Worm (Caenorhabditis elegans) whole organism, L4 larva: ENCODE data around the gene str-39.

Source experiments
- D1046.2 ChIP-seq: fragments of 200-800 bp; sonication (Bioruptor generic); IDR thresholded peaks from 2 replicates; pipeline ENCODE4 v1.3.6; 2022; ENCODE audit warnings: missing genetic modification characterization, missing compliant biosample characterization
- F26F4.8 ChIP-seq: fragments of 200-800 bp; sonication (Bioruptor generic); conservative IDR thresholded peaks from 2 replicates; pipeline ENCODE4 v1.3.6; 2022; ENCODE audit warnings: missing genetic modification characterization, missing compliant biosample characterization
- F44E2.7 ChIP-seq: fragments of 200-800 bp; sonication (Bioruptor generic); IDR thresholded peaks from 2 replicates; pipeline ENCODE4 v2.1.2; 2022; ENCODE audit warnings: missing genetic modification characterization, missing compliant biosample characterization
- R02D3.7 ChIP-seq: fragments of 150-350 bp; sonication (generic microtip); optimal IDR thresholded peaks from 3 replicates; lab custom pipeline; 2014; ENCODE audit warnings: missing biosample characterization, missing genetic modification characterization
- T26A8.4 ChIP-seq: fragments of 200-800 bp; sonication (Bioruptor generic); IDR thresholded peaks from 2 replicates; pipeline ENCODE4 v1.3.6; 2022; ENCODE audit warnings: missing genetic modification characterization, missing compliant biosample characterization
- Y75B8A.6 ChIP-seq: fragments of 200-800 bp; sonication (Bioruptor generic); IDR thresholded peaks from 2 replicates; pipeline ENCODE4 v1.3.6; 2022; ENCODE audit warnings: missing genetic modification reagents, missing genetic modification characterization, missing compliant biosample characterization
- aha-1 ChIP-seq: fragments of 150-350 bp; peaks from one replicate; lab custom pipeline; 2014; ENCODE audit warnings: missing biosample characterization, missing genetic modification characterization
- arid-1 ChIP-seq: fragments of 200-800 bp; sonication (Bioruptor generic); conservative IDR thresholded peaks from 2 replicates; pipeline ENCODE4 v1.3.6; 2022; ENCODE audit warnings: missing genetic modification reagents, missing genetic modification characterization, missing compliant biosample characterization
- ceh-20 ChIP-seq: fragments of 200-800 bp; sonication (Bioruptor generic); IDR thresholded peaks from 2 replicates; pipeline ENCODE4 v1.3.6; 2022; ENCODE audit warnings: missing genetic modification reagents, missing genetic modification characterization, missing compliant biosample characterization
- ctbp-1 ChIP-seq: fragments of 200-800 bp; sonication (Bioruptor generic); IDR thresholded peaks from 2 replicates; pipeline ENCODE4 v1.3.6; 2022; ENCODE audit warnings: missing genetic modification reagents, missing genetic modification characterization, missing compliant biosample characterization
- dmd-6 ChIP-seq: fragments of 200-800 bp; sonication (Bioruptor generic); IDR thresholded peaks from 2 replicates; pipeline ENCODE4 v1.3.6; 2022; ENCODE audit warnings: missing genetic modification reagents, missing genetic modification characterization, missing compliant biosample characterization
- dmd-8 ChIP-seq: fragments of 200-800 bp; sonication (Bioruptor generic); IDR thresholded peaks from 2 replicates; pipeline ENCODE4 v1.3.6; 2022; ENCODE audit warnings: missing genetic modification characterization, missing compliant biosample characterization
- dve-1 ChIP-seq: sonication (generic microtip); optimal IDR thresholded peaks from 2 replicates; lab custom pipeline; 2017; ENCODE audit warnings: antibody characterized with exemption, mild to moderate bottlenecking, missing genetic modification characterization, missing compliant biosample characterization; ENCODE audit not compliant: insufficient read depth
- egl-43 ChIP-seq: fragments of 200-800 bp; sonication (Bioruptor generic); IDR thresholded peaks from 2 replicates; pipeline ENCODE4 v1.3.6; 2022; ENCODE audit warnings: missing genetic modification reagents, missing genetic modification characterization, missing compliant biosample characterization
- fkh-10 ChIP-seq: fragments of 150-350 bp; optimal IDR thresholded peaks from 2 replicates; lab custom pipeline; 2014; ENCODE audit warnings: missing biosample characterization, missing genetic modification reagents, missing genetic modification characterization
- fos-1 ChIP-seq: fragments of 150-350 bp; optimal IDR thresholded peaks from 2 replicates; lab custom pipeline; 2014; ENCODE audit warnings: missing biosample characterization, missing genetic modification characterization
- hlh-11 ChIP-seq: fragments of 200-800 bp; sonication (Bioruptor generic); optimal IDR thresholded peaks from 2 replicates; lab custom pipeline; 2018; ENCODE audit warnings: mild to moderate bottlenecking, missing genetic modification characterization, missing compliant biosample characterization
- hmg-1.1 ChIP-seq: fragments of 200-800 bp; sonication (Bioruptor generic); IDR thresholded peaks from 2 replicates; pipeline ENCODE4 v1.3.6; 2022; ENCODE audit warnings: missing genetic modification reagents, missing genetic modification characterization, missing compliant biosample characterization
- jun-1 ChIP-seq: fragments of 150-350 bp; optimal IDR thresholded peaks from 2 replicates; lab custom pipeline; 2014; ENCODE audit warnings: missing biosample characterization, missing genetic modification reagents, missing genetic modification characterization
- lin-13 ChIP-seq: fragments of 150-350 bp; optimal IDR thresholded peaks from 2 replicates; lab custom pipeline; 2014; ENCODE audit warnings: missing biosample characterization, missing genetic modification reagents, missing genetic modification characterization
- lin-15B ChIP-seq: fragments of 150-350 bp; sonication (generic microtip); optimal IDR thresholded peaks from 3 replicates; lab custom pipeline; 2014; ENCODE audit warnings: missing biosample characterization, missing genetic modification characterization
- lin-29 ChIP-seq: fragments of 200-800 bp; sonication (Bioruptor generic); IDR thresholded peaks from 2 replicates; pipeline ENCODE4 v1.3.6; 2022; ENCODE audit warnings: missing genetic modification reagents, missing genetic modification characterization, missing compliant biosample characterization
- lin-38 ChIP-seq: fragments of 200-800 bp; sonication (Bioruptor generic); IDR thresholded peaks from 2 replicates; pipeline ENCODE4 v1.3.6; 2022; ENCODE audit warnings: missing genetic modification reagents, missing genetic modification characterization, missing compliant biosample characterization
- lin-39 ChIP-seq: fragments of 150-350 bp; optimal IDR thresholded peaks from 2 replicates; lab custom pipeline; 2014; ENCODE audit warnings: missing biosample characterization, missing genetic modification reagents, missing genetic modification characterization
- madf-5 ChIP-seq, 2 experiments: fragments of 200-800 bp; sonication (Bioruptor generic); IDR thresholded peaks; 2 replicates each; pipeline ENCODE4 v1.3.6; 2022; ENCODE audit warnings: missing compliant biosample characterization in 2 of 2, missing genetic modification characterization in 2 of 2
- madf-9 ChIP-seq: fragments of 200-800 bp; sonication (Bioruptor generic); conservative IDR thresholded peaks from 2 replicates; pipeline ENCODE4 v1.3.6; 2022; ENCODE audit warnings: missing genetic modification reagents, missing genetic modification characterization, missing compliant biosample characterization
- mdl-1 ChIP-seq, 2 experiments: fragments of 150-350 bp in 1 of 2; sonication (generic microtip) in 1 of 2; optimal IDR thresholded peaks; 2 replicates each; lab custom pipeline; 2014 to 2017; ENCODE audit warnings: missing biosample characterization in 2 of 2, missing genetic modification characterization in 2 of 2
- mdt-29 ChIP-seq: fragments of 200-800 bp; sonication (Bioruptor generic); IDR thresholded peaks from 2 replicates; pipeline ENCODE4 v1.3.6; 2022; ENCODE audit warnings: missing genetic modification reagents, missing genetic modification characterization, missing compliant biosample characterization
- nhr-102 ChIP-seq: sonication (generic microtip); optimal IDR thresholded peaks from 2 replicates; lab custom pipeline; 2016; ENCODE audit warnings: mild to moderate bottlenecking, missing genetic modification characterization, moderate library complexity, missing compliant biosample characterization
- nhr-11 ChIP-seq: fragments of 150-350 bp; optimal IDR thresholded peaks from 2 replicates; lab custom pipeline; 2014; ENCODE audit warnings: missing biosample characterization, missing genetic modification characterization
- nhr-28 ChIP-seq: fragments of 150-350 bp; optimal IDR thresholded peaks from 2 replicates; lab custom pipeline; 2014; ENCODE audit warnings: missing biosample characterization, missing genetic modification characterization
- nhr-41 ChIP-seq: fragments of 200-800 bp; sonication (Bioruptor generic); IDR thresholded peaks from 2 replicates; pipeline ENCODE4 v1.3.6; 2022; ENCODE audit warnings: missing genetic modification reagents, missing genetic modification characterization, missing compliant biosample characterization
- nhr-42 ChIP-seq: fragments of 200-800 bp; sonication (Bioruptor generic); IDR thresholded peaks from 2 replicates; pipeline ENCODE4 v1.3.6; 2022; ENCODE audit warnings: missing genetic modification characterization, missing compliant biosample characterization
- nhr-76 ChIP-seq: fragments of 150-350 bp; optimal IDR thresholded peaks from 2 replicates; lab custom pipeline; 2014; ENCODE audit warnings: missing biosample characterization, missing genetic modification characterization
- nhr-77 ChIP-seq: fragments of 150-350 bp; optimal IDR thresholded peaks from 2 replicates; lab custom pipeline; 2014; ENCODE audit warnings: missing biosample characterization, missing genetic modification characterization
- rbr-2 ChIP-seq: sonication (generic microtip); optimal IDR thresholded peaks from 2 replicates; lab custom pipeline; 2016; ENCODE audit warnings: missing genotype, missing genetic modification characterization, missing compliant biosample characterization
- sdz-12 ChIP-seq: fragments of 200-800 bp; sonication (Bioruptor generic); optimal IDR thresholded peaks from 2 replicates; lab custom pipeline; 2018; ENCODE audit warnings: mild to moderate bottlenecking, missing genetic modification characterization, missing compliant biosample characterization
- set-16 ChIP-seq: fragments of 200-800 bp; sonication (Bioruptor generic); IDR thresholded peaks from 2 replicates; pipeline ENCODE4 v1.3.6; 2022; ENCODE audit warnings: missing genetic modification reagents, missing genetic modification characterization, missing compliant biosample characterization
- snpc-4 ChIP-seq: fragments of 150-350 bp; optimal IDR thresholded peaks from 2 replicates; lab custom pipeline; 2014; ENCODE audit warnings: missing biosample characterization, missing genetic modification characterization
- tag-97 ChIP-seq: fragments of 200-800 bp; sonication (Bioruptor generic); IDR thresholded peaks from 2 replicates; pipeline ENCODE4 v1.3.6; 2022; ENCODE audit warnings: missing genetic modification characterization, missing compliant biosample characterization
- tra-1 ChIP-seq: fragments of 200-800 bp; sonication (Bioruptor generic); IDR thresholded peaks from 2 replicates; pipeline ENCODE4 v1.3.6; 2022; ENCODE audit warnings: missing genetic modification reagents, missing genetic modification characterization, missing compliant biosample characterization
- unc-39 ChIP-seq: sonication (generic microtip); optimal IDR thresholded peaks from 2 replicates; lab custom pipeline; 2017; ENCODE audit warnings: missing biosample characterization, missing genetic modification characterization
- unc-62 ChIP-seq, 3 experiments: fragments of 150-350 bp in 1 of 3; sonication (generic microtip); optimal IDR thresholded peaks in 2 of 3; peaks in 1 of 3; 1 replicate in 1 of 3; 2 replicates in 2 of 3; lab custom pipeline; 2014 to 2017; ENCODE audit warnings: missing biosample characterization in 3 of 3, missing genetic modification characterization in 3 of 3, missing genetic modification reagents in 3 of 3, missing genotype in 1 of 3

str-39 gene

DNA sequence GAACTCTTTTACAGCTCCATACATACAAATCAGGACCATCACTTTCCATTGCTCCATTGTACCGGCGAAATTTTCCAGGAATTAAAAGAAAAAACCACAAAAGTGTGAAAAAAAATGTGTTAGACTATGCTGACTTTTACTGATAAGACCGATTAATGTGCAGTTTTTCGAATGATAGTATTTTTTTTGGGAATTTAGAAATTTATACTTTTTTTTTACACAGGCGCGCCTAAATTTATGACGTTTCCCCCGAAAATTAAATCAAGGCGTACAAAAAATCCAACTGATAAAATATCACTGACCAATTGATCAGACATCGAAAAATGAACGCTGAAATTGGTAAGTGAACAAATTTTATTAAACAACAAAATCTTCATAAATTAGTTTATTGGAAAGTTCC is 4.3 kb downstream of the str-39 start, which contains the start of gene folt-2 (continued):
- TF ChIP-seq R02D3.7 (tag; lab: Kevin White, UChicago) (no peak), fkh-10 (GFP tag; lab: Kevin White, UChicago) (no peak), nhr-76 (no peak), hmg-1.1 (GFP tag; lab: Robert Waterston, UW) (no peak), tag-97 (GFP tag; lab: Robert Waterston, UW) (no peak), snpc-4 (tag; lab: Kevin White, UChicago) (no peak), arid-1 (GFP tag; lab: Robert Waterston, UW) (no peak), F44E2.7 (GFP tag; lab: Robert Waterston, UW) (no peak), dve-1 (tag; lab: Kevin White, UChicago) (peak; percentile 74), nhr-28 (tag; lab: Kevin White, UChicago) (no peak), Y75B8A.6 (GFP tag; lab: Robert Waterston, UW) (no peak), jun-1 (no peak), nhr-42 (GFP tag; lab: Robert Waterston, UW) (no peak), nhr-102 (tag; lab: Kevin White, UChicago) (no peak), dmd-8 (GFP tag; lab: Robert Waterston, UW) (no peak)
- TF ChIP-seq, all 104 proteins: peak for 7

DNA sequence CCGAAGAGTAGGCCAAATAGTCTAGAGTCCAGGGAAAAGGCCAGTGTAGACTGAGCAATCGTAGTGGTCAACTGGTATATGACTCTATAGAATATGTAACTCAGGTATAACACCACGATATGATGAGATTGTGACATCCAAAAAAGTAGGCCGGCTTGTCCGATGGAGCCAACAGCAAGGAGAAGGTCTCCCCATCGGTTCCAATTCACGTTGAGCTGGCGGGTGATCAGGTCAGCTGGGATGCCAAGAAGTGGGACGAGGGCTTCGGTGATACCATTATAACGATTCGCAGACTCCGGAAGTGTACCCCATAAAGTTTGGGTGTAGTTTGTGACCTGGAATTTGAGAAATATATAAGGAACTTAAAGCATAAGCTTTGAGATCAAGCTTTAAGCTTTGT is 6.8 kb downstream of the str-39 start:
- TF ChIP-seq unc-62 (GFP tag; optimal IDR thresholded peaks at IDR 0.05 in 1 of 2; lab: Kevin White, UChicago) (peak in 1 of 2 experiments; percentile 88), unc-62 (tag; optimal IDR thresholded peaks at IDR 0.05; lab: Kevin White, UChicago) (no peak), nhr-102 (tag; lab: Kevin White, UChicago) (peak; percentile 17), F44E2.7 (GFP tag; lab: Robert Waterston, UW) (0 out of 2 replicates have a peak, but pooled peaks have one; percentile 18), mdt-29 (GFP tag; lab: Robert Waterston, UW) (no peak), nhr-28 (tag; lab: Kevin White, UChicago) (no peak)
- TF ChIP-seq, all 104 proteins: peak for 3

DNA sequence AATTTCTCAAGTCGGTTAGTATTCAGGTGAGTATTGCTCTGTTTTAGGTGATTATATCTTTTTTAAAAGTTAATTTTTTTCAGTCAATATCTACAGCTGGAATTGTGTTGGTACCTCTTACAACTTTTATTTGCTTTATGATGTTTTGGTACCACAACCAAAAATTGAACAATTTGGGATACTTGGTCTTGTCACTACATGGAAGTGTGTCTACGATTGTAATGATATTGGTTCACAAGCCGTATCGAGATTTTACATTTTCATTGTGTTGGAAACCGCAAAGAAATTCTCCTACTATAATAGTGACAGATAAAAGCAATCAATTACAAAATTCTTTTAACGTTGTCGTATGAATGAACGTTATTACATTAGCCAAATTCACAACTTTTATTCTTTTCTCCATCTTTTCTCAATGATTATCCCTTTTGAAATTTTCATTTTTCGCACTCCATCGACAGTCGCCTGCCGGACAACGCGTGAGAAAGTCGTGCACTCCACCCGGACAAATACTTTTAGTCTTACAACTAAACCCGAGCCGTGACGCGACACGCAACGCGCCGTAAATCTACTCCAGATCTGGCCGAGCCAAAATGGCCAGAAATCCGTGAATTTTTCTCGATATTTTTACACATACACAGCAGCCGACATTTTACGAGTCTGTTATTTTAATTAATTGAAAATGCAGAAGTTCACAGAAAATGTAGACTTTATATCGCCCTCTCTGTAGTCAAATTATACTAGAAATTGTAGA is 7.8 kb downstream of the str-39 start:
- peak; percentile 17 for TF ChIP-seq nhr-102 (tag; lab: Kevin White, UChicago)
- TF ChIP-seq aha-1 (tag; lab: Kevin White, UChicago): peak; percentile 95
- peak; percentile 53 for TF ChIP-seq lin-38 (GFP tag; lab: Robert Waterston, UW)
- TF ChIP-seq dmd-6 (GFP tag; lab: Robert Waterston, UW): peak; percentile 31
- peak; percentile 30 for TF ChIP-seq hlh-11 (tag; lab: Kevin White, UChicago)
- TF ChIP-seq ctbp-1 (GFP tag; lab: Robert Waterston, UW): 0 out of 2 replicates have a peak, but pooled peaks have one; percentile 31
- TF ChIP-seq mdl-1 (tag; optimal IDR thresholded peaks at IDR 0.05; lab: Kevin White, UChicago): no peak
- peak; percentile 42; the same call in 1 of the 2 replicates for TF ChIP-seq tra-1 (GFP tag; lab: Robert Waterston, UW)
- peak; percentile 52; the same call in 1 of the 2 replicates for TF ChIP-seq dmd-8 (GFP tag; lab: Robert Waterston, UW)
- TF ChIP-seq T26A8.4 (GFP tag; lab: Robert Waterston, UW): peak; percentile 31; the same call in 1 of the 2 replicates
- TF ChIP-seq F26F4.8: no peak
- no peak for TF ChIP-seq ceh-20 (GFP tag; lab: Robert Waterston, UW)

DNA sequence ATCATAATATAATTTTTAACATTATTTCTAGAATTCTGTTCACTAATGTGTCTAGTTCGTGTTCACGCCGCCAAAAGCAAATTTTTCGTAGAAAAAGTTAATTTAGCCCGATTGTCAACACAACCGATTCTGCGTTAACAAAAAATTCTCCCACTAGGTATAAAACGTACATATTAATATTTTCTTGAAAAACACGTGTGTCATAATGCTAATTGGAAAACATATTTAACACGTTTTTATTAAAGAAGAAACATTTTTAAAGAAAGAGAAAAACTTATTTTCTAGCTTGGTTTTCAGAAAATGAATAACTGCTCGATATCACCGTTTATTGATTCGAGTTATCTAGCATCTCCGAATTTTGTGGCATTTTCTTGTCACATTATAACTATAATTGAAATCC is 9.6 kb downstream of the str-39 start, which contains the start of gene srh-243:
TSS of gene srh-243 (plus strand) at position 301 of the 400 bp plus-strand sequence.
- TF ChIP-seq jun-1 (no peak), rbr-2 (tag; lab: Kevin White, UChicago) (no peak), fos-1 (tag; lab: Kevin White, UChicago) (no peak), lin-29 (no peak), nhr-41 (no peak), sdz-12 (GFP tag; lab: Kevin White, UChicago) (no peak), nhr-102 (tag; lab: Kevin White, UChicago) (no peak), set-16 (GFP tag; lab: Robert Waterston, UW) (no peak), lin-15B (tag; lab: Kevin White, UChicago) (no peak), lin-39 (no peak), D1046.2 (GFP tag; lab: Robert Waterston, UW) (no peak), unc-39 (tag; lab: Kevin White, UChicago) (no peak), lin-13 (GFP tag; lab: Kevin White, UChicago) (no peak), madf-5 (GFP tag; IDR thresholded peaks at IDR 0.05; lab: Robert Waterston, UW) (no peak), madf-9 (GFP tag; lab: Robert Waterston, UW) (no peak), nhr-11 (no peak), nhr-77 (tag; lab: Kevin White, UChicago) (no peak), egl-43 (GFP tag; lab: Robert Waterston, UW) (no peak), tra-1 (GFP tag; lab: Robert Waterston, UW) (no peak)
